Worm (Caenorhabditis elegans) whole organism, early embryonic: ENCODE data around the gene msp-10.

Experiments used
- B0310.2 ChIP-seq: sonication (generic microtip); optimal IDR thresholded peaks from 2 replicates; lab custom pipeline; 2016; ENCODE audit warnings: mild to moderate bottlenecking, missing genetic modification characterization, missing compliant biosample characterization
- F13C5.2 ChIP-seq: sonication (generic microtip); optimal IDR thresholded peaks from 2 replicates; lab custom pipeline; 2017; ENCODE audit warnings: mild to moderate bottlenecking, missing genetic modification characterization, inconsistent platforms, missing compliant biosample characterization
- aly-1 ChIP-seq: sonication (generic microtip); optimal IDR thresholded peaks from 2 replicates; lab custom pipeline; 2016; ENCODE audit warnings: missing genetic modification characterization, missing compliant biosample characterization
- ama-1 ChIP-seq: fragments of 150-350 bp; optimal IDR thresholded peaks from 2 replicates; lab custom pipeline; 2014
- ceh-13 ChIP-seq: fragments of 200-800 bp; sonication (Bioruptor generic); optimal IDR thresholded peaks from 2 replicates; lab custom pipeline; 2018; ENCODE audit warnings: mild to moderate bottlenecking, missing genetic modification characterization, missing compliant biosample characterization
- ceh-36 ChIP-seq: sonication (generic microtip); optimal IDR thresholded peaks from 2 replicates; lab custom pipeline; 2016; ENCODE audit warnings: missing genetic modification characterization, inconsistent platforms, missing compliant biosample characterization
- ets-7 ChIP-seq: sonication (generic microtip); optimal IDR thresholded peaks from 2 replicates; lab custom pipeline; 2016; ENCODE audit warnings: missing genotype, missing genetic modification characterization, missing compliant biosample characterization
- flt-1 ChIP-seq: fragments of 200-800 bp; sonication (Bioruptor generic); IDR thresholded peaks from 2 replicates; pipeline ENCODE4 v1.3.6; 2022; ENCODE audit warnings: missing genetic modification characterization, missing compliant biosample characterization
- hmbx-1 ChIP-seq: sonication (generic microtip); optimal IDR thresholded peaks from 2 replicates; lab custom pipeline; 2016; ENCODE audit warnings: mild to moderate bottlenecking, missing genetic modification characterization, missing compliant biosample characterization
- hmg-4 ChIP-seq: fragments of 200-800 bp; sonication (Bioruptor generic); optimal IDR thresholded peaks from 2 replicates; lab custom pipeline; 2018; ENCODE audit warnings: mild to moderate bottlenecking, missing genetic modification characterization, missing compliant biosample characterization
- hnd-1 ChIP-seq: sonication (generic microtip); optimal IDR thresholded peaks from 2 replicates; lab custom pipeline; 2016; ENCODE audit warnings: missing genetic modification characterization, missing compliant biosample characterization
- pes-1 ChIP-seq: fragments of 200-800 bp; sonication (Bioruptor generic); IDR thresholded peaks from 2 replicates; pipeline ENCODE4 v1.3.6; 2022; ENCODE audit warnings: missing genetic modification reagents, missing genetic modification characterization, missing compliant biosample characterization
- scrt-1 ChIP-seq: fragments of 200-800 bp; sonication (Bioruptor generic); IDR thresholded peaks from 2 replicates; pipeline ENCODE4 v1.3.6; 2022; ENCODE audit warnings: missing genetic modification characterization, missing compliant biosample characterization
- sea-1 ChIP-seq: fragments of 200-800 bp; sonication (Bioruptor generic); conservative IDR thresholded peaks from 2 replicates; pipeline ENCODE4 v1.3.6; 2022; ENCODE audit warnings: missing genetic modification characterization, missing compliant biosample characterization
- tbx-11 ChIP-seq: fragments of 200-800 bp; sonication (Bioruptor generic); IDR thresholded peaks from 2 replicates; pipeline ENCODE4 v1.3.6; 2022; ENCODE audit warnings: missing genetic modification characterization, missing compliant biosample characterization
- tbx-37 ChIP-seq: fragments of 200-800 bp; sonication (Bioruptor generic); conservative IDR thresholded peaks from 2 replicates; pipeline ENCODE4 v1.3.6; 2022; ENCODE audit warnings: missing genetic modification reagents, missing genetic modification characterization, missing compliant biosample characterization
- tra-4 ChIP-seq: sonication (generic microtip); optimal IDR thresholded peaks from 2 replicates; lab custom pipeline; 2017; ENCODE audit warnings: missing genetic modification characterization, missing compliant biosample characterization

msp-10 gene

ce11 chrIV:9799664-9800063, 37.8 kb upstream of the msp-10 start:
- TF ChIP-seq ets-7 (tag; lab: Kevin White, UChicago): no peak
- TF ChIP-seq ceh-36: no peak
- no peak for TF ChIP-seq ama-1 (lab: Kevin White, UChicago)

- TF ChIP-seq hmg-4 (GFP tag; lab: Kevin White, UChicago) (no peak), tbx-11 (no peak), pes-1 (GFP tag; lab: Robert Waterston, UW) (no peak)
Measured at ce11 chrIV:9801418-9801817, 36.0 kb upstream of the msp-10 start.

ce11 chrIV:9802711-9803110, 34.7 kb upstream of the msp-10 start, which contains the start of gene fat-3:
Gene fat-3 (plus strand): TSS chrIV:9803023.
- no peak for TF ChIP-seq hmg-4 (GFP tag; lab: Kevin White, UChicago)
- TF ChIP-seq pes-1 (GFP tag; lab: Robert Waterston, UW): no peak
- no peak for TF ChIP-seq aly-1
- no peak for TF ChIP-seq hnd-1 (tag; lab: Kevin White, UChicago)
- TF ChIP-seq hmbx-1 (tag; lab: Kevin White, UChicago): no peak
- TF ChIP-seq B0310.2 (tag; lab: Kevin White, UChicago): no peak
- TF ChIP-seq tbx-11: no peak
- TF ChIP-seq ceh-13 (GFP tag; lab: Kevin White, UChicago): no peak
- no peak for TF ChIP-seq ama-1 (lab: Kevin White, UChicago)
- TF ChIP-seq tbx-37 (GFP tag; lab: Robert Waterston, UW): no peak
- no peak for TF ChIP-seq F13C5.2
- no peak for TF ChIP-seq scrt-1 (GFP tag; lab: Robert Waterston, UW)
- no peak for TF ChIP-seq tra-4 (tag; lab: Kevin White, UChicago)
- TF ChIP-seq sea-1 (GFP tag; lab: Robert Waterston, UW): no peak
- TF ChIP-seq ceh-36: no peak

- TF ChIP-seq flt-1 (GFP tag; lab: Robert Waterston, UW) (no peak), B0310.2 (tag; lab: Kevin White, UChicago) (no peak), ets-7 (tag; lab: Kevin White, UChicago) (no peak), F13C5.2 (no peak), hmbx-1 (tag; lab: Kevin White, UChicago) (no peak)
Measured at ce11 chrIV:9803544-9803943, 33.9 kb upstream of the msp-10 start.

ce11 chrIV:9810633-9811032, 26.8 kb upstream of the msp-10 start, which contains the start of gene dct-15:
Gene dct-15 (minus strand): TSS chrIV:9810733.
- TF ChIP-seq ceh-13 (GFP tag; lab: Kevin White, UChicago) (no peak), hmg-4 (GFP tag; lab: Kevin White, UChicago) (no peak), B0310.2 (tag; lab: Kevin White, UChicago) (no peak), hnd-1 (tag; lab: Kevin White, UChicago) (no peak), scrt-1 (GFP tag; lab: Robert Waterston, UW) (no peak), tbx-37 (GFP tag; lab: Robert Waterston, UW) (no peak), flt-1 (GFP tag; lab: Robert Waterston, UW) (no peak), tbx-11 (no peak), tra-4 (tag; lab: Kevin White, UChicago) (no peak), ceh-36 (no peak)

ce11 chrIV:9811487-9811886, 26.0 kb upstream of the msp-10 start:
- TF ChIP-seq hnd-1 (tag; lab: Kevin White, UChicago) (no peak), sea-1 (GFP tag; lab: Robert Waterston, UW) (no peak), pes-1 (GFP tag; lab: Robert Waterston, UW) (no peak)

- TF ChIP-seq aly-1: no peak
- TF ChIP-seq F13C5.2: no peak
- TF ChIP-seq ets-7 (tag; lab: Kevin White, UChicago): no peak
Measured at ce11 chrIV:9815432-9815831, 22.0 kb upstream of the msp-10 start, which contains the start of gene egl-20. Gene egl-20 (minus strand): TSS chrIV:9815532.

- TF ChIP-seq tra-4 (tag; lab: Kevin White, UChicago): no peak
- TF ChIP-seq hmbx-1 (tag; lab: Kevin White, UChicago): no peak
- no peak for TF ChIP-seq B0310.2 (tag; lab: Kevin White, UChicago)
- TF ChIP-seq sea-1 (GFP tag; lab: Robert Waterston, UW): no peak
- TF ChIP-seq scrt-1 (GFP tag; lab: Robert Waterston, UW): no peak
- TF ChIP-seq ceh-13 (GFP tag; lab: Kevin White, UChicago): no peak
- no peak for TF ChIP-seq ceh-36
- no peak for TF ChIP-seq aly-1
- TF ChIP-seq ama-1 (lab: Kevin White, UChicago): no peak
- TF ChIP-seq pes-1 (GFP tag; lab: Robert Waterston, UW): no peak
- no peak for TF ChIP-seq F13C5.2
- no peak for TF ChIP-seq tbx-37 (GFP tag; lab: Robert Waterston, UW)
- TF ChIP-seq hnd-1 (tag; lab: Kevin White, UChicago): no peak
- TF ChIP-seq flt-1 (GFP tag; lab: Robert Waterston, UW): no peak
- TF ChIP-seq tbx-11: no peak
- no peak for TF ChIP-seq hmg-4 (GFP tag; lab: Kevin White, UChicago)
- TF ChIP-seq ets-7 (tag; lab: Kevin White, UChicago): no peak
Measured at ce11 chrIV:9821621-9822020, 15.8 kb upstream of the msp-10 start, which contains the start of gene col-123. Gene col-123 (plus strand): TSS chrIV:9821921.

- no peak for TF ChIP-seq hmg-4 (GFP tag; lab: Kevin White, UChicago)
- TF ChIP-seq ets-7 (tag; lab: Kevin White, UChicago): no peak
- no peak for TF ChIP-seq hnd-1 (tag; lab: Kevin White, UChicago)
- TF ChIP-seq sea-1 (GFP tag; lab: Robert Waterston, UW): no peak
Measured at ce11 chrIV:9822585-9822984, 14.9 kb upstream of the msp-10 start.
